Worm (Caenorhabditis elegans) whole organism, L4/young adult: ENCODE results near the gene cogc-6.

ENCODE experiments used
- W03F9.2 ChIP-seq: fragments of 150-350 bp; optimal IDR thresholded peaks from 2 replicates; lab custom pipeline; 2014; ENCODE audit warnings: missing biosample characterization, missing genetic modification characterization
- dao-5 ChIP-seq: sonication (generic microtip); optimal IDR thresholded peaks from 2 replicates; lab custom pipeline; 2016; ENCODE audit warnings: missing genotype, missing genetic modification characterization, moderate library complexity, missing compliant biosample characterization
- him-1 ChIP-seq: sonication (generic microtip); optimal IDR thresholded peaks from 2 replicates; lab custom pipeline; 2016; ENCODE audit warnings: missing genotype, missing genetic modification reagents, missing genetic modification characterization, missing compliant biosample characterization

cogc-6 gene

DNA sequence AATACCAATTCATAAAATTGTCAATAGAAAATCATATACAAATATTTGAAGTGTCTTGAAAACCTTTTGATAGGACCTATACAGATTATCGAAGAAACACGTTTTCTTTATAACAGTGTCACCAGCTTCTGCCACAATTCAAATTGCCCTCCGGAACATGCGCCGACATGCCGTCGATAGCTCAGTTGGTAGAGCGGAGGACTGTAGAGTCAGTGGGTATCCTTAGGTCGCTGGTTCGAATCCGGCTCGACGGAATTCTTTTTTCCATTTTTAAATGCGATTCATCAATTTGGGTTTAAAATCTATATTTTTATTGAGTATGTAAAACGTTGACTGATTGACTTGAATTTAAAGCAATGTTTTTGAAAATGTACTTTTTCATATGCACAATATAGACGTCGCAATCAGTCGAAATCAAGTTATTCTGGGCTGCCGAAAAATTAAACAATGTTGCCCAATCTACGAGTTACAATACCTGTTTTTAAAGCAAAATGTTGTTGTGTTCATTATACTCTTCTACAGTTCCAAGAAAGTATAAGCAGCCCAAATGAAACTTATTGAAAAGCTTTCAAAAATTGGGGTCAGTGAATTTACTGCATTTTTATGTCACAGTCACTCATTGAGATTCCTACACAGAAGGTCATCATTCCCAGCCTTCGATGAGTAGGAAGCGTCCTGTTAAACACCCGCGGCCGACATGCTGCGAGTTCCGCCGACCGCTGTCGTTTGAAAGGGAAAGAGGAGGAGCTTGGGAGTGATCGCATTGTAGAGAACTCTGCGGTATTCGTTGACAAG lies 26.4 kb upstream of the cogc-6 start:
- no peak for TF ChIP-seq him-1 (tag; lab: Kevin White, UChicago)
- peak; percentile 47 for TF ChIP-seq W03F9.2 (tag; lab: Kevin White, UChicago)

DNA sequence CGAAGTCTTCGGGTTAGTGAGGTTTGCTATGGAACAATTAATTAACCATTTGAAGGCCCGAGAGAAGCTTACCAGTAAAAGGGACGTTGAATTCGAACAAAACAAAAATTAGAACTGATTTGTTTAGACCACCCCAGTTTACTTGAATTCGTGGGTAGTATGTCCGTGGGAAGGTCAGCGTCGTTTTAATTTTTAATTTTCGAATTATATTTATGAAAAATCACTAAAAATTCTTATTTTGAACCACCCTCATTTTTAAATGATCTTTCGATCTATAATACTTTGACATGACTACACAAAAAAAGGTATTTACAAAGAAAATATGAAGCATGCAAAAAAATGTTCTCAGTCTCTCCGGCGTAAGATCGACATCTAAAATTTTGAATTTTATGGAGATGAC lies 24.3 kb upstream of the cogc-6 start, which contains the start of gene C16D9.5:
TSS of gene C16D9.5 (minus strand) at position 101 of the 400 bp plus-strand sequence.
- TF ChIP-seq W03F9.2 (tag; lab: Kevin White, UChicago) (no peak), him-1 (tag; lab: Kevin White, UChicago) (no peak), dao-5 (tag; lab: Kevin White, UChicago) (no peak)

DNA sequence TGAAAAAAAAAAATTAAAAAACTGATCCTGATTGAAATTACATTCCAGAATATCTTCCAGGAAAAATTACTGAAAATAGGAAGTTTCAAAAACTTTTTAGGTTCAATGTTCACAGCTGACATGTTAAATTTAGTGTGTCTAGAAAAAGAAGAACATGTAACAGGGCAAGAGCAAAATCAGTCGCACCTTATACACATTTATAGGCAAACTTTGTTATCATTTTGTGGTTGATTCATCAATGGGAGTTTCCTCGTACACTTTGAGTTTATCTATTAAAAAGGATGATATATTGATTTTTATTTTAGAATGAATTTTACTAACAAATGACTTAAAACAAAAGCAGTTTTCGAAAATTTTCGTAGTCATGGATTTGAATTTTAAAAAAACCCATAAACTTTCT lies 22.1 kb upstream of the cogc-6 start:
- no peak for TF ChIP-seq him-1 (tag; lab: Kevin White, UChicago)
- TF ChIP-seq dao-5 (tag; lab: Kevin White, UChicago) = no peak
- no peak for TF ChIP-seq W03F9.2 (tag; lab: Kevin White, UChicago)

DNA sequence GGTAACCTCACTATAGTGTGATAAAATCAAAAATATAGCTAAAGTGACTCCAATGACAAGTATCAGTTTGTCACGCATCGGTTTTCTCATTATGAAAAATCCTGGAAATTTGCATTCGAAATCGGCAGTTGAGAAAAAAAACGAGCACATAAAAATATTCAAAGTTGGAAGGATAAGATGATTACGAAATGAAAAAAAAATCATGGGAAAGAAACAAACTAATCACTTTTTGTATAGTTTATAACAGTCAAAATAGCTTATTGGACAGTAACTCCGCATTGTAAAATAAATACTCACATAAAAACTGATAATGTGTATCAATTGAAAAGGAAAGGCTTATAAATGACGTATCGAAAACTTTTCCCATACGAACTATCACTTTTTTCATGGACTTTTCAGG lies 21.7 kb upstream of the cogc-6 start, which contains the start of gene C16D9.4:
TSS of gene C16D9.4 (minus strand) at position 101 of the 400 bp plus-strand sequence.
- TF ChIP-seq W03F9.2 (tag; lab: Kevin White, UChicago) = no peak
- no peak for TF ChIP-seq him-1 (tag; lab: Kevin White, UChicago)
- TF ChIP-seq dao-5 (tag; lab: Kevin White, UChicago) = no peak

DNA sequence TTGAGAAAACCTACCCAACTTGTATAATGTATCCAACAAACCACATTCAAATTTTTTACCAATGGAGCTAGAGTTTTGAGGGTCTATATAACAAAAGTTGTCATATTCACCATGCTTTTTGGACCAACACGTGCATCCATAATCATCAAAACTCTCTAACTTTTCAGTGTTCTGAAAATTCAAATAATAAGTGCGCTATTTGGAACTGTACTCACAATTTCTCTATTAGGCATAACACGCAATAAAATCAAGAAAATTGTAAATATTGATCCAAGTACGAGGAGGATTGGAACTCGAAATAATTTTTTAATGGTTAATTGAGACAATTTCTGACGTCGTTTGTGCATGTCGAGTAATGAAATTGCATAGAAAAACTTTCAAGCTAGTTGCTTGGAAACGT lies 18.8 kb upstream of the cogc-6 start, which contains the start of gene C16D9.3:
TSS of gene C16D9.3 (minus strand) at position 101 of the 400 bp plus-strand sequence.
- TF ChIP-seq W03F9.2 (tag; lab: Kevin White, UChicago) (no peak), dao-5 (tag; lab: Kevin White, UChicago) (no peak), him-1 (tag; lab: Kevin White, UChicago) (no peak)

DNA sequence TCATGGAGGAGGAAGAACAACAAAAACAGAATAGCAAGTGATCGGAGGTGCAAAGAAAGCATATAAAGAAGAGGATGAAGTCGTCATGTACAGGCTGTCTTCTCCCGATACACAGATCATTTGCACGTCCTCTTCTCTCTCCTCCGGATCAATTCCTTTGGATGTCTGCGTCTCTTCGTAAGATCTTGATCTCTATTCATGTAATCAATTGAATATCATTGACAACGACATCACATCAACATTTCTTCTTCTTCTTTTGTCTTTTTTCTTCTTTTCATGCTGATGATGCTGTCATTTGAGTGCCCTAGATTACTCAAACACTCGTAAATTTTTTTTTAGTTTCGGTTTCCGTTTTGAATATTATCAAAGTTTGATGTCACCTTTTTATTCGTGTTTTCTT lies 17.2 kb upstream of the cogc-6 start, which contains the start of gene rol-3:
TSS of gene rol-3 (minus strand) at position 120 of the 400 bp plus-strand sequence.
- no peak for TF ChIP-seq dao-5 (tag; lab: Kevin White, UChicago)

DNA sequence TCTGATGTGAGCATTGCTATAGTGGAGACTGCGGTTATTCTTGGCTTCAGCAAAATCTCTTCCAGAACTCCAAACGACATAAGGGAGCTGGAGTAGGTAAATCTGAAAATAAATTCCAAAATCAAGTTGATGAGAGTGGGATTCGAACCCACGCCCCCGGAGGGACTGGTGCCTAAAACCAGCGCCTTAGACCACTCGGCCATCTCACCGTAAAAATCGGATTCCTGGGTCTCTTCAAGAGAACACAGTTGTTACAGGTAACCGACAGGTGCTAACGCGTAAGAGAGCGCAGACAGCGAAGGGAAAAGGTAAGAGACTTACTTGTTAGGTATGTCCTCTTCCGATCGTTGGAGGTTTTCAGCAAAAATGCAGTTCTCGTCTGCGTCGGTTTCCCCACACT lies 14.2 kb upstream of the cogc-6 start:
- TF ChIP-seq W03F9.2 (tag; lab: Kevin White, UChicago) = no peak
- TF ChIP-seq dao-5 (tag; lab: Kevin White, UChicago) = no peak
- TF ChIP-seq him-1 (tag; lab: Kevin White, UChicago) = no peak

DNA sequence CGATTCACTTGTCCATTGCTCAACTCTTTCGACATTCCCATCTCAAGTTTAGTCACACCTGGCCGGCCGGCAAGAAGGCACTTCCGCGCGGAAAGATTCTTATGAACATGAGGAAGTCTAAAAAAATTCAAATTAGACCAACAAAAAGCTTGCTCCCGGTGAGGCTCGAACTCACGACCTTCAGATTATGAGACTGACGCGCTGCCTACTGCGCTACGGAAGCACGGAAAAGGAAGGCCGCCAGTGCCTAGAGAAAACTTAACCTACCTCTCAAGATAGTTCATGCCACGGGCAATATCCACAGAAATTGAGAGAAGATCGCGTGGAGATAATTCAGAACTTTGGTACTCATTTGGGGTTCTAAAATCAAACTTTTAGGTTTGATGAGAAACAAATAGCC lies 8.9 kb upstream of the cogc-6 start:
- no peak for TF ChIP-seq him-1 (tag; lab: Kevin White, UChicago)
- TF ChIP-seq dao-5 (tag; lab: Kevin White, UChicago) = no peak
- no peak for TF ChIP-seq W03F9.2 (tag; lab: Kevin White, UChicago)

DNA sequence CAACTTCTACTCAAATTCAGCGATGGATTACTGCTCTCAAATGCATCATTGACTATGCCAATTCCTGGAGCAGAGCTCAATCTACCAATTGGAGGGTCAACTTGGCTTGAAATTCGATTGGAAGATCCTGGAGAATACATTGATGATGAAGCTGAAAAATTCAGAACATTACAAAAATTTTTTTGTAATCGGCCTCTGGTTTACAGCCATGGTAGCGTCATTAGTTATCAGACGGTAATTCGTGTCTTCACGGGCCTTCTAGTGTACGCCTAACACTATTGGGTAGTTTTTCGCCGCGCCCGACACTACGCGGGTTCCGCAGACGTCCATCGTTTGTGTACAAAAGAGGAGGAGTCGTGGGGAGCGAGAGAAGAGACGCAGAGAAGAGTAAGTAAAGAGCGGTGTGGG lies 7.6 kb upstream of the cogc-6 start:
- no peak for TF ChIP-seq dao-5 (tag; lab: Kevin White, UChicago)
- peak; percentile 24 for TF ChIP-seq him-1 (tag; lab: Kevin White, UChicago)
- peak; percentile 82 for TF ChIP-seq W03F9.2 (tag; lab: Kevin White, UChicago)

DNA sequence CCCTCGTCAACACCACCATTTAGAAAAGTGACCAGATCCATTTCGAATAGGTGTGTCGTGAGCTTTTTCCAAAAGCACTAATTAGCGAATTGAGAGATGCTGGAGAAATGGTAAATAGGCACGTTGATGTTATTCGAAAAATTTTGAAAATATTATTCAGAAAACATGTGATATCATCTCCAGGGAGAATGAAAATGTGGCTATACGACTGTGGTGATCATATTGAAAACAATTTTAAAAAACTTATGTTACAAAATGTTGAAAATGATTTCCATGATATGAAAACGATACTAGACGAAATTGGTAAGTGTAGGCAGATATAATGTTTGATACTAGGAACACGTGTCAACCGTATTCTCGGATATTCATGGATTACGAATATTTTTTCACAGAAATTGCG lies 5.7 kb upstream of the cogc-6 start, which contains the start of gene K07C11.10:
TSS of gene K07C11.10 (minus strand) at position 101 of the 400 bp plus-strand sequence.
- TF ChIP-seq W03F9.2 (tag; lab: Kevin White, UChicago) = no peak
- TF ChIP-seq him-1 (tag; lab: Kevin White, UChicago) = no peak
- TF ChIP-seq dao-5 (tag; lab: Kevin White, UChicago) = no peak

DNA sequence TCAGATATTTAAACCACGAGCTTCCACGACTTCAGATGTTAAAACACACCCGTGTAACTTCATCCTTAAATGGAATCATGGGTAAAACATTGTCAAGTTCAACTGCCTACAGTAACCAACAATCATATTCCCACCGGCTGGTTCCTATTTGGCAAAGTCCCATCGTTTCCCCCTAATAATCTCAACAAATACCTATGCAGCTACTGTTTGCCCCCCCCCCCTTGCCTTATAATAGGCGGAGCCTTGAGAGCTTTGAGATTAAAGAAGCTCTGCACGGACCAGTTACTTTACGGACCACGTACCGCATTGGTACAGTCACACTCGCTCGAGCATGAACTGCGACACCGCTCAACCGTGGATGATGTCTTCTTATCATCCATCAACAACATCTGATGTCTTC lies 3.5 kb upstream of the cogc-6 start, which contains the start of gene pax-1:
TSS of gene pax-1 (plus strand) at position 301 of the 400 bp plus-strand sequence.
- TF ChIP-seq dao-5 (tag; lab: Kevin White, UChicago) = no peak
- TF ChIP-seq him-1 (tag; lab: Kevin White, UChicago) = no peak
- no peak for TF ChIP-seq W03F9.2 (tag; lab: Kevin White, UChicago)

DNA sequence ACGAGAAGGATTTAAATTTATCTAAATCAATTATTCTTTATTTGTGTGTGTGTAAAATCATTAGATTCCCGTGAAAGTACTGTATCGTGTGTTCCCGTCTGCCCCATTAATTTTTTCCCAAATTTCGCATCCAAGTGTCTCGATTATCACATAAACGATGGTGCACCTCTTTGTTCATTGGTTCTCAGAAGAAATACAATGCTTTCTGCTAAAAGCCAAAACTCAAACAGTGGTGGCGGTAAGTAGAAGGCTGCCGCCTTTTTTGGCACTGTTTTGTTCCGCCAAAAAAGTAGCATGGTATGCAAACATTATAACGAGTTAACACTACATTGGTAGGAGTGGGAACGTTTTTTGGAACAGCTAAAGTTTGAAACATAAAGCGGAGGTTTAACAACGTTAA lies 2.3 kb upstream of the cogc-6 start:
- TF ChIP-seq him-1 (tag; lab: Kevin White, UChicago) = no peak
- TF ChIP-seq dao-5 (tag; lab: Kevin White, UChicago) = no peak
- no peak for TF ChIP-seq W03F9.2 (tag; lab: Kevin White, UChicago)

DNA sequence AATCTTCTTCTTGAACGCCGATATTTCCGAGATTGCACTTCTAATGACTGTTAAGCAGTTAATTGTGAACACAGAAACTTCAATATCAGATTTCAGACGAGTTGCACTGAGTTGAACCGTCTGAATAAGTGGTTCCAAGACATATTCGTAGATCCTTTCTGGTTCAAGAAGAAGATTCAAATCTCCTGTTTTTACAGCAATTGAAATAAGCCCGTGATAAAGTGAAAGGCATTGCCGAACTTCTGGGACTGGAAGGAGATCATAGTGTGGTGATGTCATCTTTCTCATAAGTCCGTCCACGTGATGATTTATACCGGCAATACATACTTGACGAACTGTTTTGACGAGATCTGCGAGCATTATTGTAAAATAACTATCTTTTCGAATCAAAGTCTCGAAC lies 1.6 kb downstream of the cogc-6 start:
- no peak for TF ChIP-seq W03F9.2 (tag; lab: Kevin White, UChicago)
- no peak for TF ChIP-seq dao-5 (tag; lab: Kevin White, UChicago)
- TF ChIP-seq him-1 (tag; lab: Kevin White, UChicago) = no peak
